Worm (Caenorhabditis elegans): ENCODE results near the gene B0280.11.

Gene B0280.11

DNA sequence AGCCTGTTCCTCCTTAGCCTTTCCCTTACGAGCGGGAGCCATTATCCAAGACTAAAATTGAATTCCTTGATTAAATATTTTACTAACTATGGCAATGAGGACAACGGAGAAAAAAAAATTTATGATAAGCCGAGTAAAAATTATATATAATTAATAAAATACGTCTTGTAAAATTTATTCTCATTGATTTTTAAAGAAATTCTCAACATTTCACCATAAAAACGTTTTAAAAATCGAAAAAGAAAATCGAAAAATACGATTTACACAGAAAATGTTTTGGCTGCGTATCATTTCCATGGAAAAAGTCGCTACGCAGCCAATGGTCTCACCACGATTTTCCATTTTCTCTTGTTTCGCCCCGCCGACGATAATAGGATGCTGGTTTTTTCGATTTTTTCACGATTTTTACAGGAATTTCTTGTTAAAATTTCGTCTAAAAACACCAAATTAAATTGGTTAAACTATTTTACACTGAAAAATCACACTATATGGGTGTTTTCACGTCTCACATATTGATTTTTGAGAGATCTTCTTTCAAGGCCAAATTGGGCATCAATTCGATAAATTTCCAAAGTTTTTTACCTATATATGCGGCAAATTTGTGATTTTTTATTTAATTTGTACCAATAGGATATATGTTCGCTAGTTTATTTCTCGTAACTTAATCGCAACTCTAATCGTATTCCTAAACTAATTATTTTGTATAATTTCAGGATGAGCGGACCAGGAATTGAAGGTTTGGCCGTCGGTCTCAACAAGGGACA, 41.6 kb upstream of the B0280.11 start, which contains the start of the genes rps-14 and rpl-36:
Gene rps-14 (minus strand): TSS at position 51 of the 764 bp plus-strand sequence.
Gene rpl-36 (plus strand): TSS at position 714 of the 764 bp plus-strand sequence.
- TF ChIP-seq nhr-25 (tag; optimal IDR thresholded peaks at IDR 0.05) (peak; percentile 95), ceh-9 (tag; optimal IDR thresholded peaks at IDR 0.05) (no peak), snpc-4 (tag; optimal IDR thresholded peaks at IDR 0.05) (peak; percentile 65), nhr-237 (tag; optimal IDR thresholded peaks at IDR 0.05) (no peak), ama-1 (optimal IDR thresholded peaks at IDR 0.05) (peak; percentile 85), pqm-1 (tag; optimal IDR thresholded peaks at IDR 0.05) (peak; percentile 78), nhr-23 (tag; optimal IDR thresholded peaks at IDR 0.05) (peak; percentile 94), egl-27 (tag; optimal IDR thresholded peaks at IDR 0.05) (peak; percentile 81), mdl-1 (tag; optimal IDR thresholded peaks at IDR 0.05) (no peak), fkh-10 (GFP tag; optimal IDR thresholded peaks at IDR 0.05) (peak; percentile 61), ceh-28 (tag; optimal IDR thresholded peaks at IDR 0.05) (peak; percentile 40), mml-1 (tag; optimal IDR thresholded peaks at IDR 0.05) (no peak), ceh-16 (tag; optimal IDR thresholded peaks at IDR 0.05) (no peak), skn-1 (tag; optimal IDR thresholded peaks at IDR 0.05) (peak; percentile 90), sea-2 (GFP tag; optimal IDR thresholded peaks at IDR 0.05) (no peak), elt-3 (tag; optimal IDR thresholded peaks at IDR 0.05) (no peak), daf-12 (tag; optimal IDR thresholded peaks at IDR 0.05) (no peak), eor-1 (tag; optimal IDR thresholded peaks at IDR 0.05) (no peak), unc-39 (tag; optimal IDR thresholded peaks at IDR 0.05) (no peak), R02D3.7 (tag; optimal IDR thresholded peaks at IDR 0.05) (peak; percentile 84), ZK546.5 (tag; optimal IDR thresholded peaks at IDR 0.05) (peak; percentile 74), pha-4 (tag; optimal IDR thresholded peaks at IDR 0.05) (peak; percentile 96), unc-62 (GFP tag; optimal IDR thresholded peaks at IDR 0.05) (no peak), nhr-76 (tag; optimal IDR thresholded peaks at IDR 0.05) (peak; percentile 8), elt-1 (tag; optimal IDR thresholded peaks at IDR 0.05) (peak; percentile 33), nhr-67 (tag; optimal IDR thresholded peaks at IDR 0.05) (no peak), fos-1 (tag; optimal IDR thresholded peaks at IDR 0.05) (no peak), lin-39 (tag; optimal IDR thresholded peaks at IDR 0.05) (peak; percentile 93), nhr-28 (tag; optimal IDR thresholded peaks at IDR 0.05) (no peak), ztf-4 (tag; optimal IDR thresholded peaks at IDR 0.05) (peak; percentile 62), elt-2 (tag; optimal IDR thresholded peaks at IDR 0.05) (peak; percentile 61), nhr-43 (tag; optimal IDR thresholded peaks at IDR 0.05; ENCODE audit: poor library complexity, severe bottlenecking) (peak; percentile 68), lin-15B (tag; optimal IDR thresholded peaks at IDR 0.05) (peak; percentile 96), nhr-11 (tag; optimal IDR thresholded peaks at IDR 0.05) (peak; percentile 61), tbx-2 (tag; optimal IDR thresholded peaks at IDR 0.05) (peak; percentile 30), hmg-11 (tag; optimal IDR thresholded peaks at IDR 0.05) (peak; percentile 67), nhr-77 (tag; optimal IDR thresholded peaks at IDR 0.05) (no peak), jun-1 (tag; optimal IDR thresholded peaks at IDR 0.05) (peak; percentile 72), aly-2 (tag; optimal IDR thresholded peaks at IDR 0.05) (no peak), fkh-2 (tag; optimal IDR thresholded peaks at IDR 0.05) (no peak), nfya-1 (tag; optimal IDR thresholded peaks at IDR 0.05; ENCODE audit: insufficient read depth) (peak; percentile 96), nhr-12 (tag; optimal IDR thresholded peaks at IDR 0.05) (no peak), ztf-11 (tag; optimal IDR thresholded peaks at IDR 0.05) (no peak), ceh-82 (tag; optimal IDR thresholded peaks at IDR 0.05) (no peak), zag-1 (tag; optimal IDR thresholded peaks at IDR 0.05) (no peak), egl-5 (tag; optimal IDR thresholded peaks at IDR 0.05) (peak; percentile 78), lsy-12 (tag; optimal IDR thresholded peaks at IDR 0.05) (peak; percentile 91)
